Worm (Caenorhabditis elegans) whole organism, L3 larva: ENCODE results near the gene asp-4.

Source experiments
- R02D3.7 ChIP-seq: fragments of 150-350 bp; optimal IDR thresholded peaks from 2 replicates; lab custom pipeline; 2014; ENCODE audit warnings: missing biosample characterization, missing genetic modification characterization
- ceh-16 ChIP-seq: sonication (generic microtip); optimal IDR thresholded peaks from 2 replicates; lab custom pipeline; 2017; ENCODE audit warnings: missing biosample characterization, missing genetic modification characterization
- ceh-28 ChIP-seq: fragments of 150-350 bp; optimal IDR thresholded peaks from 2 replicates; lab custom pipeline; 2014; ENCODE audit warnings: missing biosample characterization, missing genetic modification reagents, missing genetic modification characterization
- ceh-9 ChIP-seq: sonication (generic microtip); optimal IDR thresholded peaks from 2 replicates; lab custom pipeline; 2018; ENCODE audit warnings: missing biosample characterization, missing genetic modification characterization
- daf-12 ChIP-seq: fragments of 150-350 bp; optimal IDR thresholded peaks from 2 replicates; lab custom pipeline; 2014; ENCODE audit warnings: missing biosample characterization, missing genetic modification reagents, missing genetic modification characterization
- egl-27 ChIP-seq: sonication (generic microtip); optimal IDR thresholded peaks from 4 replicates; lab custom pipeline; 2017; ENCODE audit warnings: missing biosample characterization, missing genetic modification reagents, missing genetic modification characterization
- egl-5 ChIP-seq: fragments of 150-350 bp; optimal IDR thresholded peaks from 2 replicates; lab custom pipeline; 2017; ENCODE audit warnings: missing biosample characterization, missing genetic modification reagents, missing genetic modification characterization, inconsistent platforms
- elt-1 ChIP-seq: fragments of 150-350 bp; optimal IDR thresholded peaks from 2 replicates; lab custom pipeline; 2014; ENCODE audit warnings: missing biosample characterization, missing genetic modification characterization
- elt-2 ChIP-seq: sonication (generic microtip); optimal IDR thresholded peaks from 2 replicates; lab custom pipeline; 2016; ENCODE audit warnings: missing genetic modification reagents, mild to moderate bottlenecking, missing genetic modification characterization, missing compliant biosample characterization
- eor-1 ChIP-seq, 2 experiments: fragments of 150-350 bp; optimal IDR thresholded peaks; 2 replicates each; lab custom pipeline; 2014 to 2018; ENCODE audit warnings: missing biosample characterization in 2 of 2, missing genetic modification characterization in 2 of 2
- fkh-2 ChIP-seq: fragments of 150-350 bp; optimal IDR thresholded peaks from 2 replicates; lab custom pipeline; 2014; ENCODE audit warnings: missing biosample characterization, missing genetic modification reagents, missing genetic modification characterization
- fos-1 ChIP-seq: fragments of 150-350 bp; optimal IDR thresholded peaks from 2 replicates; lab custom pipeline; 2014; ENCODE audit warnings: missing biosample characterization, missing genetic modification characterization
- lin-39 ChIP-seq: fragments of 150-350 bp; optimal IDR thresholded peaks from 2 replicates; lab custom pipeline; 2018; ENCODE audit warnings: missing biosample characterization, missing genetic modification reagents, missing genetic modification characterization
- lsy-12 ChIP-seq: sonication (generic microtip); optimal IDR thresholded peaks from 2 replicates; lab custom pipeline; 2016; ENCODE audit warnings: mild to moderate bottlenecking, missing genetic modification characterization, missing compliant biosample characterization
- mdl-1 ChIP-seq: fragments of 150-350 bp; optimal IDR thresholded peaks from 2 replicates; lab custom pipeline; 2014; ENCODE audit warnings: missing biosample characterization, missing genetic modification characterization
- mml-1 ChIP-seq: fragments of 150-350 bp; sonication (generic microtip); optimal IDR thresholded peaks from 3 replicates; lab custom pipeline; 2014; ENCODE audit warnings: missing biosample characterization, missing genetic modification characterization
- nfya-1 ChIP-seq: sonication (generic microtip); optimal IDR thresholded peaks from 2 replicates; lab custom pipeline; 2017; ENCODE audit warnings: missing genetic modification characterization, mild to moderate bottlenecking, missing compliant biosample characterization, antibody characterized with exemption, moderate library complexity; ENCODE audit not compliant: insufficient read depth
- nhr-11 ChIP-seq: fragments of 150-350 bp; optimal IDR thresholded peaks from 2 replicates; lab custom pipeline; 2014; ENCODE audit warnings: missing biosample characterization, missing genetic modification characterization
- nhr-23 ChIP-seq: fragments of 150-350 bp; optimal IDR thresholded peaks from 2 replicates; lab custom pipeline; 2014; ENCODE audit warnings: missing biosample characterization, missing genetic modification reagents, missing genetic modification characterization
- nhr-25 ChIP-seq: sonication (generic microtip); optimal IDR thresholded peaks from 2 replicates; lab custom pipeline; 2017; ENCODE audit warnings: missing biosample characterization, missing genetic modification characterization
- nhr-28 ChIP-seq: fragments of 150-350 bp; optimal IDR thresholded peaks from 2 replicates; lab custom pipeline; 2014; ENCODE audit warnings: missing biosample characterization, missing genetic modification characterization
- nhr-43 ChIP-seq: sonication (generic microtip); optimal IDR thresholded peaks from 2 replicates; lab custom pipeline; 2016; ENCODE audit warnings: mild to moderate bottlenecking, missing genetic modification characterization, missing compliant biosample characterization; ENCODE audit not compliant: poor library complexity, severe bottlenecking
- nhr-67 ChIP-seq: fragments of 150-350 bp; optimal IDR thresholded peaks from 2 replicates; lab custom pipeline; 2014; ENCODE audit warnings: missing biosample characterization, missing genetic modification characterization
- nhr-77 ChIP-seq: fragments of 150-350 bp; optimal IDR thresholded peaks from 2 replicates; lab custom pipeline; 2014; ENCODE audit warnings: missing biosample characterization, missing genetic modification characterization
- pha-4 ChIP-seq: fragments of 150-350 bp; optimal IDR thresholded peaks from 2 replicates; lab custom pipeline; 2014; ENCODE audit warnings: missing biosample characterization, missing genetic modification reagents, missing genetic modification characterization
- pqm-1 ChIP-seq: fragments of 150-350 bp; optimal IDR thresholded peaks from 2 replicates; lab custom pipeline; 2017; ENCODE audit warnings: missing biosample characterization, missing genetic modification characterization, inconsistent platforms
- sea-2 ChIP-seq: fragments of 150-350 bp; sonication (generic microtip); optimal IDR thresholded peaks from 4 replicates; lab custom pipeline; 2014; ENCODE audit warnings: missing biosample characterization, missing genetic modification reagents, missing genetic modification characterization
- skn-1 ChIP-seq: fragments of 150-350 bp; optimal IDR thresholded peaks from 2 replicates; lab custom pipeline; 2014; ENCODE audit warnings: missing biosample characterization, missing genetic modification characterization
- tbx-2 ChIP-seq: sonication (generic microtip); optimal IDR thresholded peaks from 2 replicates; lab custom pipeline; 2016; ENCODE audit warnings: mild to moderate bottlenecking, missing genetic modification characterization, missing compliant biosample characterization
- unc-39 ChIP-seq: sonication (generic microtip); optimal IDR thresholded peaks from 4 replicates; lab custom pipeline; 2017; ENCODE audit warnings: missing biosample characterization, missing genetic modification characterization
- unc-62 ChIP-seq: fragments of 150-350 bp; sonication (generic microtip); optimal IDR thresholded peaks from 4 replicates; lab custom pipeline; 2014; ENCODE audit warnings: missing biosample characterization, missing genetic modification reagents, missing genetic modification characterization
- zag-1 ChIP-seq: fragments of 150-350 bp; optimal IDR thresholded peaks from 2 replicates; lab custom pipeline; 2014; ENCODE audit warnings: missing biosample characterization, missing genetic modification characterization
- ztf-11 ChIP-seq: fragments of 150-350 bp; optimal IDR thresholded peaks from 2 replicates; lab custom pipeline; 2014; ENCODE audit warnings: missing biosample characterization, missing genetic modification characterization
- ztf-4 ChIP-seq: fragments of 150-350 bp; optimal IDR thresholded peaks from 2 replicates; lab custom pipeline; 2014; ENCODE audit warnings: missing biosample characterization, missing genetic modification characterization

The asp-4 gene

DNA sequence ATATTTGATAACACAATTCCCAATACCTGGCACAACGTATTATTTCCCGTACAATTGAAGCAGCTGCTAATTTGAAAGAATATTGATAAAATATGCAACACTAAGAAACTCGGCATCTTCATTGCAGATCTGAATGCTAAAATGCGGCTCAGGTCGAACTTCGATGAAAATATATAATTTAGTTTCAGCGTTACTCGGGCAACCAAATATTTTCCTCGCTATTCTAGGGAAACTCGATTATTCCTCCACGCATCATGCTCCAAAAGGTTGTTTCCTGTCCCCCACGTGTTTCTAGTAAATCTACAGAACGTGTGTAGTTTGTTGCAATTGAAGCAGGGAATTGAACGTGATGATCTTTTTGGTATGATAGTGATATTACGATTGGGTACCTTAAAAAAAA is 27.8 kb upstream of the asp-4 start:
- TF ChIP-seq fos-1 (tag; lab: Kevin White, UChicago), result no peak

DNA sequence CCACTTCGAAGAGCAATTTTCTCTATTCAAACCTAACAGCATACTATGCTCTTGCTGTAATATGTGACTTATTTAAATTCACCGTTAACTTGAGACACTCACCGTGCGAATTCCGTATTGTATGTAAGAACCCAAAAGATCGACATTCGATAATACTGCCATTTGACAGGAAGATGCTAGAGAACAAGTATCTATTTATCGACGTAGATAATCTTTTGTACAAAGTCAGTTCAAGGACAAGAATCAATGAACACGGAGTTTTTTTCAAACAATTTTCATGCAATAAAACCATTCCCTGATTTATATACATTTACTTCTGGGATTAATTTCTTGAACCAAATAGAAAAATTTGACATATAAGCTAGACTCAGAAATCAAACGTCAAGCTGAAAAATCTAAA is 27.0 kb upstream of the asp-4 start, which contains the start of gene K08H2.7:
Gene K08H2.7, minus strand, starts transcription at position 173 of the 400 bp plus-strand sequence.
- TF ChIP-seq egl-27 (tag; lab: Kevin White, UChicago) (no peak), nhr-23 (tag; lab: Kevin White, UChicago) (peak; percentile 20), pqm-1 (tag; lab: Kevin White, UChicago) (no peak), elt-1 (tag; lab: Kevin White, UChicago) (peak; percentile 97), nhr-25 (tag; lab: Kevin White, UChicago) (peak; percentile 70), eor-1 (tag; optimal IDR thresholded peaks at IDR 0.05; lab: Kevin White, UChicago) (no peak), mdl-1 (tag; lab: Kevin White, UChicago) (no peak)

DNA sequence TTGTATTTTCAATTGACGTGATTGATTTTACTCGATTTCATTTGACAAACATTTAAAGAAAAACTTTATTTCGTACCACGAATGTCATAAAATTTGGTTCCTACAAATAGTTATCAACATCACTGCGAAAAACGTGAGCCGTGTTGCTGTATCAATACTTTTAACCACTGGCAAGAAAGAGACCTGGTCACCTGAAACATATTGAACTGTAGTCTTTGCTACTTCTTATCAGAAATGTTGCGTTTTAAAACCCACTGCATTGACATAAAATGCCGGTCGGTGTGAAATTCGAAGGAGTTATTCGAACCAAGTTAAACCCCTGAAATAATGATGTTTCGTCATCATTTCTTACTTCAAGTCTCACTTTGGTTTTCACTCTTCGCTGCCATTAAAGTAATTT is 26.4 kb upstream of the asp-4 start:
- TF ChIP-seq zag-1 (no peak), daf-12 (no peak), elt-2 (tag; lab: Kevin White, UChicago) (peak; percentile 69), sea-2 (GFP tag; lab: Kevin White, UChicago) (no peak), pqm-1 (tag; lab: Kevin White, UChicago) (peak; percentile 41), mdl-1 (tag; lab: Kevin White, UChicago) (no peak)
- TF ChIP-seq, all 47 proteins: peak for 2

DNA sequence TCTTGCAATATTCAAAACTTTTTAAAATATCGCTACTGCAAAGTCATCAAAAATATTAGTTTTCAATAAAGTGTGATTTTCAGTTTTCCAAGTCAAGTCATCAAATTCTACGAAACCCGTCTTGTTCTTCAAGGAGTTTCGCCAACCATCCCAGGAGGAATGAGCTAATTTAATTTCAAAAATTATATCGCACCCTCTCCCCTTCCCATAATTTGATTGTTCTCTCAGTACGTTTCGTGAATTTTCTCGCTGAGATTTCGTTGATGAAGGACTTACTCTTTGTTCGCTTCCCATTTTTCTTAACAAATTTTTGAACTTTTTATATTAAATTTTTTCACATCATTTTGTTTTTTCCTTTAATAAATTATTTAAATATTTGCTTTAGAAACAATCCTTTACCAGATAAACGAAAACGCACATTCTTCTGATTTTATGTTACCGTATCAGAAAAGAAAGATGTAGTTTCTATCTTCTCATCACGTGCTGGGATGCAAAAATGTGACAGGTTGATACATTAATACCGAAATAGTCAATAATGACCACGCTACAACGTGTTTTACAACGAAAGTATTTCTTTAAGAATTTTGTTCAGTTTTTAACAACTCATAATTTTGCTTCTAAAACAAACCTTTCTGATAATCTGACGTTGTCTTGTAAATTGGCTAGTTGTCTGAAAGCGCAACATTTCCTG is 25.6 kb upstream of the asp-4 start:
- TF ChIP-seq tbx-2 (tag; lab: Kevin White, UChicago) (no peak), lin-39 (tag; lab: Kevin White, UChicago) (no peak), unc-62 (GFP tag; lab: Kevin White, UChicago) (no peak), daf-12 (no peak), elt-2 (tag; lab: Kevin White, UChicago) (peak; percentile 2), nhr-43 (tag; lab: Kevin White, UChicago) (no peak), ceh-16 (tag; lab: Kevin White, UChicago) (no peak), sea-2 (GFP tag; lab: Kevin White, UChicago) (no peak), skn-1 (tag; lab: Kevin White, UChicago) (no peak), ztf-11 (tag; lab: Kevin White, UChicago) (no peak), nhr-11 (tag; lab: Kevin White, UChicago) (no peak), zag-1 (no peak), fos-1 (tag; lab: Kevin White, UChicago) (no peak), nhr-77 (tag; lab: Kevin White, UChicago) (no peak), eor-1 (tag; optimal IDR thresholded peaks at IDR 0.05; lab: Kevin White, UChicago) (no peak), elt-1 (tag; lab: Kevin White, UChicago) (no peak), nhr-23 (tag; lab: Kevin White, UChicago) (peak; percentile 12), pqm-1 (tag; lab: Kevin White, UChicago) (peak; percentile 28), pha-4 (tag; lab: Kevin White, UChicago) (peak; percentile 2), ztf-4 (tag; lab: Kevin White, UChicago) (no peak), egl-5 (tag; lab: Kevin White, UChicago) (no peak), lsy-12 (no peak), nhr-25 (tag; lab: Kevin White, UChicago) (no peak), ceh-9 (tag; lab: Kevin White, UChicago) (no peak)

DNA sequence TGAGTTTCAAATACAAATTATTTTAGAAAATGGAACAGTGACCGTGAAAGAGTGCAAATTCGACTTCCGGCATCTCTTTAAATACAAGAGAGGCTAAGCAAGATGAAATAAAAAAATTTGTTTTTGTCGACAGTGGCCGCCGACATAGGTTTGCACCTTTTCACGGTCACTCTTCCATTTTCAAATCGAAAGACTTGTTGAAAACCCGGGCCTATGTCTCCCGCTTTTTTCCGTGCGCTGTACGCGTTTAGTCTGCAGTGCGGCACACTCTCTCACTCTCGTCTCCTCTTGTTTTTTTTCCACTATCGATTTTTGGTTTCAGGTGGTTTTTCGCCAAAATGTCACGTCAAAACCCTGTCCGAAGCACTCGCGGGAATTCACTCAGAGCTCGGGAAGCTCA is 23.8 kb upstream of the asp-4 start, which contains the start of gene hpl-1:
Gene hpl-1, plus strand, starts transcription at position 301 of the 400 bp plus-strand sequence.
- TF ChIP-seq ztf-4 (tag; lab: Kevin White, UChicago) (no peak), ceh-28 (peak; percentile 38)

DNA sequence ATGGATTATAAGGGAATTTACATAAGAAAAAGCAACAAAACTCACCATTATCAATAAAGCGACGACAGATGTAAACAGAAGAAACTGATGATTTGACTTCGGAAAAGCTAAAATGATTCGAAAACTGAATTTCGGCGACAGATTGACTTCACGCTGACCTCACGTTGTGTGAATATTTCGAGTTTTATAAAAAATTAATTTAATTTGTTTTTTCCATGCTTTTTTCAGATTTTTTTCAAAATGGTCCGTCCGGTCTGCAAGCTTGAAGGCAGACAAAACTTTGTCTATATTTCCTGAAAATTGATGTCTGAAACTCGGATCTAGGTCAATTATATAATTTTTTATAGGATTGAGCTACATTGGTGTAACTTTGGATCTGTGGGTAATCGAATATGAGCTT is 21.0 kb upstream of the asp-4 start, which contains the start of gene K08H2.5:
Gene K08H2.5, minus strand, starts transcription at position 101 of the 400 bp plus-strand sequence.
- no peak for TF ChIP-seq ceh-28
- no peak for TF ChIP-seq zag-1
- TF ChIP-seq nhr-25 (tag; lab: Kevin White, UChicago), result no peak
- TF ChIP-seq tbx-2 (tag; lab: Kevin White, UChicago), result no peak
- TF ChIP-seq fos-1 (tag; lab: Kevin White, UChicago), result no peak
- TF ChIP-seq nfya-1 (tag; lab: Kevin White, UChicago), result no peak
- TF ChIP-seq R02D3.7 (tag; lab: Kevin White, UChicago), result no peak
- TF ChIP-seq egl-27 (tag; lab: Kevin White, UChicago), result no peak
- no peak for TF ChIP-seq lsy-12
- TF ChIP-seq nhr-67 (tag; lab: Kevin White, UChicago), result no peak
- TF ChIP-seq elt-1 (tag; lab: Kevin White, UChicago), result no peak
- TF ChIP-seq sea-2 (GFP tag; lab: Kevin White, UChicago), result no peak
- TF ChIP-seq ceh-16 (tag; lab: Kevin White, UChicago), result no peak
- TF ChIP-seq fkh-2 (tag; lab: Kevin White, UChicago), result no peak
- TF ChIP-seq mml-1, result no peak
- no peak for TF ChIP-seq nhr-28 (tag; lab: Kevin White, UChicago)
- TF ChIP-seq unc-39 (tag; lab: Kevin White, UChicago), result no peak
